Worm (Caenorhabditis elegans): Measurements from ENCODE around the gene sca-1.

ce11 chrIII:10819778-10820177 lies 3.1 kb upstream of the sca-1 start:
- TF ChIP-seq ceh-39 (tag; optimal IDR thresholded peaks at IDR 0.05) (no peak), nhr-28 (tag; optimal IDR thresholded peaks at IDR 0.05) (no peak), snpc-4 (tag; optimal IDR thresholded peaks at IDR 0.05) (no peak), ceh-43 (GFP tag; optimal IDR thresholded peaks at IDR 0.05) (no peak), lsy-2 (tag; optimal IDR thresholded peaks at IDR 0.05) (no peak), tbx-8 (GFP tag; optimal IDR thresholded peaks at IDR 0.05) (no peak), flh-1 (GFP tag; optimal IDR thresholded peaks at IDR 0.05) (no peak), unc-62 (GFP tag; optimal IDR thresholded peaks at IDR 0.05) (peak; percentile 40), nhr-237 (tag; optimal IDR thresholded peaks at IDR 0.05) (no peak), lin-13 (tag; optimal IDR thresholded peaks at IDR 0.05) (no peak), elt-1 (tag; optimal IDR thresholded peaks at IDR 0.05; ENCODE audit: borderline replicate concordance, insufficient read depth) (no peak)

Data from whole organism, mixed stage, embryonic.